Fruit fly (Drosophila melanogaster) Kc167 (cell line): Measurements from ENCODE around the gene CG14207.

ENCODE experiments used
- h ChIP-seq: fragments of >200 bp; optimal IDR thresholded peaks from 3 replicates; lab custom pipeline; 2018; ENCODE audit warnings: missing external identifiers
- psq ChIP-seq: fragments of >200 bp; optimal IDR thresholded peaks from 2 replicates; lab custom pipeline; 2017; ENCODE audit warnings: missing external identifiers

DNA sequence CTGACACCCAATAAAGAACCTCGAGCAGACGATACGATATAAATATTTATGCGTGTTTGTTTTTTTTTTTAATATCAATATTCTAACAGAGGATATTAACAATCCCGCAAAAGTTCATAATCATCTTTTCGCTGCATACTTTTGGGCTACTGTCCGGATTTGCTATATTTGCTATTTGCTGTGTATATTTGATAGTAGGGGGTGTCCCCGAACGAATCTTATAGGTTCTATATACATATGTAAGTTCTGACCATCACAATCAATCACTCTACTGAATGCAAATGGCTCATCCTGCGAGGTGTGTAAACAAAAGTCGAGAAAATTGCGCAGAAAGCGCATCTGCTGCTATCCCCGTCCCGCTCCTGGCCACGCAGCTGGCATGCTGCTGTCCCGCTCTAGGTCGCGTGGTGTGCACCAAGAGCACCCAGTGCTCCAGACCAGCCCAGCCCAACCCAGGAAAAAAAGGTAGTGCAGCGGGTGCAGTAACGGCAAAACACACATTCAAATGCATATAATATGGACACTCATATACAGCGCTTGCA lies 35.8 kb downstream of the CG14207 start:
- TF ChIP-seq h (lab: Kevin White, UChicago) (no peak), psq (lab: Kevin White, UChicago) (no peak)
